Worm (Caenorhabditis elegans) whole organism, L4/young adult: ENCODE results near the gene unc-93.

ENCODE experiments used
- dao-5 ChIP-seq: sonication (generic microtip); optimal IDR thresholded peaks from 2 replicates; lab custom pipeline; 2016; ENCODE audit warnings: missing genotype, missing genetic modification characterization, moderate library complexity, missing compliant biosample characterization
- him-1 ChIP-seq: sonication (generic microtip); optimal IDR thresholded peaks from 2 replicates; lab custom pipeline; 2016; ENCODE audit warnings: missing genotype, missing genetic modification reagents, missing genetic modification characterization, missing compliant biosample characterization

DNA sequence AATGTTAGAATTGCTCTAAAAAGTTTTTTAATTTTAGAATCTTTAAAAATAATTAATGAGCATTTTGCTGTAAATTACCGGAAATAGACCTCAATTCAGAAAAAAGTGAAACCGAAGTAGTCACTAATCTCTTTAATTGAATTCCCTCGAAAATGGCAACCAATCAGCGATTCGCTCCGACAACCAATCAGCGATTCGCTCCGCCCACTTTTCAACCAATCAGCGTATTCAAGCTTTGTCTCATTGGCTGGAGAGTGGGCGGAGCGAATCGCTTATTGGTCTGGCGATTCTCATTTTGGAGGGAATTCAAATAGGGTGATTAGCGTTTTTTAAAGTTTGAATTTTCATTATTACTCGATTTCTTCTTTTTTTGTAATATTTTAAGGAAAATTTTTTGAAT, 9.3 kb upstream of the unc-93 start:
- TF ChIP-seq him-1 (tag; lab: Kevin White, UChicago) (no peak), dao-5 (tag; lab: Kevin White, UChicago) (no peak)
